Fruit fly (Drosophila melanogaster) whole organism, pupa: ENCODE results near the gene fid.
A peak's percentile ranks its signal among the peaks of the same experiment; 100 is the strongest.

ENCODE experiments used
- CG10348 ChIP-seq: fragments of 200-800 bp; sonication (Bioruptor generic); IDR thresholded peaks from 2 replicates; pipeline ENCODE4 v1.3.6; 2022; ENCODE audit warnings: missing biosample characterization, missing genetic modification characterization
- CG12605 ChIP-seq: fragments of 200-800 bp; sonication (Bioruptor generic); IDR thresholded peaks from 2 replicates; pipeline ENCODE4 v1.3.6; 2022; ENCODE audit warnings: missing biosample characterization, missing genetic modification characterization
- CG13204 ChIP-seq: fragments of 200-800 bp; sonication (Bioruptor generic); optimal IDR thresholded peaks from 2 replicates; lab custom pipeline; 2018; ENCODE audit warnings: missing biosample characterization, mild to moderate bottlenecking, missing genetic modification characterization, moderate library complexity
- CG14655 ChIP-seq: fragments of 200-800 bp; sonication (Bioruptor generic); optimal IDR thresholded peaks from 3 replicates; lab custom pipeline; 2017; ENCODE audit warnings: mild to moderate bottlenecking, missing biosample characterization, missing genetic modification reagents, missing genetic modification characterization
- CG15710 ChIP-seq: fragments of 200-800 bp; sonication (Bioruptor generic); optimal IDR thresholded peaks from 2 replicates; lab custom pipeline; 2018; ENCODE audit warnings: missing biosample characterization, mild to moderate bottlenecking, missing genetic modification characterization, moderate library complexity
- CG17806 ChIP-seq: fragments of 200-800 bp; sonication (Bioruptor generic); optimal IDR thresholded peaks from 2 replicates; lab custom pipeline; 2018; ENCODE audit warnings: missing biosample characterization, mild to moderate bottlenecking, missing genetic modification characterization, moderate library complexity
- CG32121 ChIP-seq: fragments of 200-800 bp; sonication (Bioruptor generic); IDR thresholded peaks from 2 replicates; pipeline ENCODE4 v1.3.6; 2022; ENCODE audit warnings: missing biosample characterization, missing genetic modification characterization
- CG34367 ChIP-seq: fragments of 200-800 bp; sonication (Bioruptor generic); optimal IDR thresholded peaks from 2 replicates; lab custom pipeline; 2018; ENCODE audit warnings: missing biosample characterization, mild to moderate bottlenecking, missing genetic modification characterization
- CG4496 ChIP-seq: fragments of 200-800 bp; sonication (Bioruptor generic); IDR thresholded peaks from 3 replicates; pipeline ENCODE4 v1.3.6; 2022; ENCODE audit warnings: missing biosample characterization, missing genetic modification characterization
- CG8159 ChIP-seq: fragments of 200-800 bp; sonication (Bioruptor generic); optimal IDR thresholded peaks from 3 replicates; lab custom pipeline; 2018; ENCODE audit warnings: missing biosample characterization, mild to moderate bottlenecking, missing genetic modification characterization, moderate library complexity
- CG8301 ChIP-seq: fragments of 200-800 bp; sonication (Bioruptor generic); optimal IDR thresholded peaks from 2 replicates; lab custom pipeline; 2018; ENCODE audit warnings: missing biosample characterization, mild to moderate bottlenecking, missing genetic modification characterization
- CG9948 ChIP-seq: fragments of 200-800 bp; sonication (Bioruptor generic); optimal IDR thresholded peaks from 2 replicates; lab custom pipeline; 2018; ENCODE audit warnings: missing biosample characterization, mild to moderate bottlenecking, missing genetic modification characterization, moderate library complexity
- D1 ChIP-seq: fragments of 200-800 bp; sonication (Bioruptor generic); optimal IDR thresholded peaks from 2 replicates; lab custom pipeline; 2018; ENCODE audit warnings: missing biosample characterization, mild to moderate bottlenecking, missing genetic modification characterization, moderate library complexity
- EcR ChIP-seq: fragments of 200-800 bp; sonication (Bioruptor generic); optimal IDR thresholded peaks from 3 replicates; lab custom pipeline; 2019; ENCODE audit warnings: missing biosample characterization, missing genetic modification characterization, mild to moderate bottlenecking, moderate library complexity, missing genetic modification reagents
- Ets98B ChIP-seq: fragments of 200-800 bp; sonication (Bioruptor generic); IDR thresholded peaks from 2 replicates; pipeline ENCODE4 v1.3.6; 2022; ENCODE audit warnings: missing biosample characterization, missing genetic modification characterization
- Pif1A ChIP-seq: fragments of 200-800 bp; sonication (Bioruptor generic); optimal IDR thresholded peaks from 3 replicates; lab custom pipeline; 2016; ENCODE audit warnings: missing biosample characterization, missing genetic modification characterization
- Pif1B ChIP-seq: fragments of 200-800 bp; sonication (Bioruptor generic); optimal IDR thresholded peaks from 3 replicates; lab custom pipeline; 2016; ENCODE audit warnings: missing biosample characterization, missing genetic modification characterization
- Snoo ChIP-seq: fragments of 200-800 bp; sonication (Bioruptor generic); optimal IDR thresholded peaks from 3 replicates; lab custom pipeline; 2017; ENCODE audit warnings: missing biosample characterization, mild to moderate bottlenecking, missing genetic modification characterization, inconsistent platforms
- fd96Ca ChIP-seq: fragments of 200-800 bp; sonication (Bioruptor generic); IDR thresholded peaks from 3 replicates; pipeline ENCODE4 v1.3.6; 2022; ENCODE audit warnings: missing biosample characterization, missing genetic modification characterization
- gl ChIP-seq: fragments of 200-800 bp; sonication (Bioruptor generic); optimal IDR thresholded peaks from 2 replicates; lab custom pipeline; 2018; ENCODE audit warnings: missing biosample characterization, mild to moderate bottlenecking, missing genetic modification characterization

The fid gene

DNA sequence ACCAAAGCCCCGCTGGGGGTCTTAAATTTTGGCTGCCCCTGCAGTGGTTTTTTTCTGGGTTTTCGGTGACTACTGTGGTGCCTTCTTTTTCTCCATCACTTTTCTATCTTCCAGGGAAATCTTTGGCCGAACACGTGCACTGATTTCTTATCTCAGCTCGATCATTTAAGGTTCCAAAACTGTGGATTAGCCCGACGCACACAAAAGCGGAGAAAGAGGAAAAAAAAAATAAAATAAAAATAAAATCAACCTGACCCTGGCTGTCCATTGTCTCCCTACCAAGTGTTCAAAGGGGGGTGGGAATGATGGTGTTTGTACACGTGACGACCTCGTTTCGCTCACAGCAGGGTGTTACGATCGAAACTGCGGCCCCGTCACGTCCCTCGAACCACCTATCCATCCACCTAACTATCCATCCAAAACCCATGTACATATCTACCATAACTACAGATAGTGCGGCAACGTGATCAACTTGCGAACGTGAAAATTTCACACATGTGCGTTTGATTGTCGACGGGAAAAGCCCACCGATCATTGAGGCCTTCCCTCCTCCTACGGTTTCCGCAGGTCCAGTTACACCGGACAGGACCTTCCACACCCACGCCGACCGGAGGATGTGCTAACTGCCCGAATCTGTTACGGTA, 56.9 kb downstream of the fid start:
- TF ChIP-seq CG14655 (GFP tag; lab: Kevin White, UChicago) = no peak
- TF ChIP-seq CG13204 (GFP tag; lab: Kevin White, UChicago) = no peak
- TF ChIP-seq EcR = no peak
- no peak for TF ChIP-seq CG8159

DNA sequence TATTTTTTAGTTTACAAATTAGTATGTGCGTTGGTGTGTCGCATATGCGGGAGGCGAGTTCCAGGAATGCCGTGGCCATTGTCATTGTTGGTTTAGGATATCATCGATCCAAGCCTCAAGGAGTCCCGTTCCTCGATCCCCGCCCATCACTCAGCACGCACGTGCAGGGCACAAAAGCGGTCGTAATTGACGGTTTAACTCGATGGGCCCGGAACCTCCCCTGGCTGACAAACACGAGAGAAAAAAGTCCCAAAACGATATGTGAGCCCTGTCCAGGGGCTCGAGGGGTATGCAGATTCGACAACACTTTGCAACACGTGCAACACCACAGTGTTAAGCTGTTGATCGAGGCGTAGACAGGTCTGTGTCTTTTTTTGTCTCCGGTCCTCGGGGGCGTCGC, 58.0 kb downstream of the fid start:
- no peak for TF ChIP-seq CG9948 (tag; lab: Kevin White, UChicago)
- TF ChIP-seq CG8301 (tag; lab: Kevin White, UChicago) = no peak
- TF ChIP-seq Pif1A (GFP tag; lab: Kevin White, UChicago) = no peak
- TF ChIP-seq CG12605 = no peak
- no peak for TF ChIP-seq gl (tag; lab: Kevin White, UChicago)
- TF ChIP-seq CG4496 (GFP tag; lab: Robert Waterston, UW) = no peak
- no peak for TF ChIP-seq Ets98B (GFP tag; lab: Robert Waterston, UW)
- no peak for TF ChIP-seq D1 (tag; lab: Kevin White, UChicago)
- TF ChIP-seq CG14655 (GFP tag; lab: Kevin White, UChicago) = no peak
- TF ChIP-seq EcR = no peak
- TF ChIP-seq CG8159 = no peak

dm6 chr3R:26030562-26030961, 60.7 kb downstream of the fid start:
- TF ChIP-seq CG34367 (tag; lab: Kevin White, UChicago) = no peak
- TF ChIP-seq fd96Ca (GFP tag; lab: Robert Waterston, UW) = no peak
- TF ChIP-seq CG15710 (tag; lab: Kevin White, UChicago) = no peak
- no peak for TF ChIP-seq CG10348 (GFP tag; lab: Robert Waterston, UW)
- no peak for TF ChIP-seq Pif1A (GFP tag; lab: Kevin White, UChicago)
- no peak for TF ChIP-seq Pif1B (GFP tag; lab: Kevin White, UChicago)
- TF ChIP-seq EcR = no peak
- TF ChIP-seq CG32121 (GFP tag; lab: Robert Waterston, UW) = no peak
- no peak for TF ChIP-seq D1 (tag; lab: Kevin White, UChicago)
- no peak for TF ChIP-seq Ets98B (GFP tag; lab: Robert Waterston, UW)
- TF ChIP-seq Snoo (tag; lab: Kevin White, UChicago) = no peak
- no peak for TF ChIP-seq CG4496 (GFP tag; lab: Robert Waterston, UW)
- TF ChIP-seq CG8159 = no peak
- TF ChIP-seq CG17806 (tag; lab: Kevin White, UChicago) = no peak
- no peak for TF ChIP-seq CG8301 (tag; lab: Kevin White, UChicago)
- TF ChIP-seq CG14655 (GFP tag; lab: Kevin White, UChicago) = no peak
- no peak for TF ChIP-seq gl (tag; lab: Kevin White, UChicago)
- no peak for TF ChIP-seq CG13204 (GFP tag; lab: Kevin White, UChicago)

dm6 chr3R:26031968-26032610, 62.2 kb downstream of the fid start:
- TF ChIP-seq CG8159 (no peak), Pif1B (GFP tag; lab: Kevin White, UChicago) (no peak), EcR (peak; percentile 60)
